Fruit fly (Drosophila melanogaster) whole organism, embryonic: ENCODE results near the gene CG14277.

Source experiments
- BEAF-32 ChIP-seq: fragments of 200-800 bp; sonication (Bioruptor generic); optimal IDR thresholded peaks from 3 replicates; lab custom pipeline; 2017; ENCODE audit warnings: missing biosample characterization, missing genetic modification characterization, mild to moderate bottlenecking, moderate library complexity, missing genetic modification reagents
- Bgb ChIP-seq: fragments of 200-800 bp; sonication (Bioruptor generic); IDR thresholded peaks from 2 replicates; pipeline ENCODE4 v1.3.6; 2022; ENCODE audit warnings: missing biosample characterization, missing genetic modification characterization; ENCODE audit not compliant: partially characterized antibody
- BtbVII ChIP-seq: fragments of 200-800 bp; sonication (Bioruptor generic); optimal IDR thresholded peaks from 3 replicates; lab custom pipeline; 2017; ENCODE audit warnings: missing biosample characterization, mild to moderate bottlenecking, missing genetic modification characterization
- CG12391 ChIP-seq: fragments of 200-800 bp; sonication (Bioruptor generic); optimal IDR thresholded peaks from 3 replicates; lab custom pipeline; 2018; ENCODE audit warnings: missing biosample characterization, mild to moderate bottlenecking, missing genetic modification characterization, moderate library complexity
- CG12659 ChIP-seq: fragments of 200-800 bp; sonication (Bioruptor generic); optimal IDR thresholded peaks from 3 replicates; lab custom pipeline; 2017; ENCODE audit warnings: mild to moderate bottlenecking, missing biosample characterization, missing genetic modification reagents, missing genetic modification characterization
- CG13287 ChIP-seq: fragments of 200-800 bp; sonication (Bioruptor generic); IDR thresholded peaks from 2 replicates; pipeline ENCODE4 v1.3.6; 2022; ENCODE audit warnings: missing biosample characterization, missing genetic modification characterization; ENCODE audit not compliant: partially characterized antibody
- CG13775 ChIP-seq: fragments of 200-800 bp; sonication (Bioruptor generic); optimal IDR thresholded peaks from 3 replicates; lab custom pipeline; 2017; ENCODE audit warnings: missing biosample characterization, mild to moderate bottlenecking, missing genetic modification characterization
- CG14860 ChIP-seq: fragments of 200-800 bp; sonication (Bioruptor generic); IDR thresholded peaks from 3 replicates; pipeline ENCODE4 v1.3.6; 2022; ENCODE audit warnings: missing biosample characterization, missing genetic modification characterization; ENCODE audit not compliant: partially characterized antibody
- CG15514 ChIP-seq: fragments of 200-800 bp; sonication (Bioruptor generic); optimal IDR thresholded peaks from 3 replicates; lab custom pipeline; 2017; ENCODE audit warnings: missing biosample characterization, missing genetic modification characterization, mild to moderate bottlenecking, moderate library complexity, missing genetic modification reagents
- CG16813 ChIP-seq: fragments of 200-800 bp; sonication (Bioruptor generic); IDR thresholded peaks from 3 replicates; pipeline ENCODE4 v1.3.6; 2022; ENCODE audit warnings: missing biosample characterization, missing genetic modification characterization; ENCODE audit not compliant: partially characterized antibody
- CG16815 ChIP-seq: fragments of 200-800 bp; sonication (Bioruptor generic); optimal IDR thresholded peaks from 3 replicates; lab custom pipeline; 2017; ENCODE audit warnings: missing biosample characterization, mild to moderate bottlenecking, missing genetic modification characterization
- CG18619 ChIP-seq: fragments of 200-800 bp; sonication (Bioruptor generic); optimal IDR thresholded peaks from 3 replicates; lab custom pipeline; 2017; ENCODE audit warnings: missing biosample characterization, mild to moderate bottlenecking, missing genetic modification characterization
- CG2129 ChIP-seq: fragments of 200-800 bp; sonication (Bioruptor generic); IDR thresholded peaks from 2 replicates; pipeline ENCODE4 v1.3.6; 2022; ENCODE audit warnings: missing biosample characterization, missing genetic modification characterization; ENCODE audit not compliant: partially characterized antibody
- CG3281 ChIP-seq: fragments of 200-800 bp; sonication (Bioruptor generic); optimal IDR thresholded peaks from 3 replicates; lab custom pipeline; 2017; ENCODE audit warnings: missing biosample characterization, mild to moderate bottlenecking, missing genetic modification characterization
- CG42726 ChIP-seq: fragments of 200-800 bp; sonication (Bioruptor generic); IDR thresholded peaks from 2 replicates; pipeline ENCODE4 v1.3.6; 2022; ENCODE audit warnings: missing biosample characterization, missing genetic modification characterization; ENCODE audit not compliant: partially characterized antibody
- CG6791 ChIP-seq: fragments of 200-800 bp; sonication (Bioruptor generic); IDR thresholded peaks from 3 replicates; pipeline ENCODE4 v1.3.6; 2022; ENCODE audit warnings: missing biosample characterization, missing genetic modification characterization; ENCODE audit not compliant: partially characterized antibody
- CG8290 ChIP-seq, 3 experiments: fragments of 200-800 bp; sonication (Bioruptor generic); optimal IDR thresholded peaks; 2 replicates each; lab custom pipeline; 2016 to 2019; ENCODE audit warnings: missing biosample characterization in 3 of 3, missing genetic modification characterization in 3 of 3, mild to moderate bottlenecking in 2 of 3, moderate library complexity in 1 of 3
- CG9817 ChIP-seq: fragments of 200-800 bp; sonication (Bioruptor generic); optimal IDR thresholded peaks from 2 replicates; lab custom pipeline; 2018; ENCODE audit warnings: missing biosample characterization, mild to moderate bottlenecking, missing genetic modification characterization, moderate library complexity
- Dad ChIP-seq: fragments of 200-800 bp; sonication (Bioruptor generic); optimal IDR thresholded peaks from 3 replicates; lab custom pipeline; 2016; ENCODE audit warnings: missing biosample characterization, missing genetic modification characterization
- Dbx ChIP-seq: fragments of 200-800 bp; sonication (Bioruptor generic); IDR thresholded peaks from 3 replicates; pipeline ENCODE4 v1.3.6; 2022; ENCODE audit warnings: missing biosample characterization, missing genetic modification characterization
- Deaf1 ChIP-seq: fragments of 200-800 bp; optimal IDR thresholded peaks from 3 replicates; lab custom pipeline; 2019; ENCODE audit warnings: missing biosample characterization, mild to moderate bottlenecking, missing genetic modification characterization, moderate library complexity
- Dll ChIP-seq: fragments of 200-800 bp; sonication (Bioruptor generic); IDR thresholded peaks from 4 replicates; pipeline ENCODE4 v1.3.6; 2022; ENCODE audit warnings: missing biosample characterization, missing genetic modification characterization; ENCODE audit not compliant: partially characterized antibody
- Doc3 ChIP-seq: fragments of 200-800 bp; sonication (Bioruptor generic); IDR thresholded peaks from 3 replicates; pipeline ENCODE4 v1.3.6; 2022; ENCODE audit warnings: missing biosample characterization, missing genetic modification characterization; ENCODE audit not compliant: partially characterized antibody
- Ets97D ChIP-seq: fragments of 200-800 bp; sonication (Bioruptor generic); optimal IDR thresholded peaks from 3 replicates; lab custom pipeline; 2016; ENCODE audit warnings: missing biosample characterization, missing genetic modification characterization
- Jarid2 ChIP-seq: fragments of 200-800 bp; sonication (Bioruptor generic); optimal IDR thresholded peaks from 3 replicates; lab custom pipeline; 2017; ENCODE audit warnings: mild to moderate bottlenecking, missing biosample characterization, missing genetic modification reagents, missing genetic modification characterization
- Lhr ChIP-seq: fragments of 200-800 bp; sonication (Bioruptor generic); optimal IDR thresholded peaks from 3 replicates; lab custom pipeline; 2017; ENCODE audit warnings: mild to moderate bottlenecking, missing biosample characterization, missing genetic modification reagents, missing genetic modification characterization
- Scr ChIP-seq: fragments of 200-800 bp; sonication (Bioruptor generic); IDR thresholded peaks from 2 replicates; pipeline ENCODE4 v1.3.6; 2022; ENCODE audit warnings: missing biosample characterization, missing genetic modification characterization; ENCODE audit not compliant: partially characterized antibody
- Sox100B ChIP-seq: fragments of 200-800 bp; sonication (Bioruptor generic); optimal IDR thresholded peaks from 3 replicates; lab custom pipeline; 2018; ENCODE audit warnings: missing biosample characterization, mild to moderate bottlenecking, missing genetic modification characterization
- Stat92E ChIP-seq, 3 experiments: fragments of >200 bp in 2 of 3; fragments of 200-800 bp in 1 of 3; sonication (Bioruptor generic) in 1 of 3; optimal IDR thresholded peaks; 2 replicates each; lab custom pipeline; 2017 to 2019; ENCODE audit warnings: missing biosample characterization in 3 of 3, missing genetic modification characterization in 3 of 3, mild to moderate bottlenecking in 1 of 3, moderate library complexity in 1 of 3
- amos ChIP-seq: fragments of 200-800 bp; sonication (Bioruptor generic); IDR thresholded peaks from 2 replicates; pipeline ENCODE4 v1.3.6; 2022; ENCODE audit warnings: missing biosample characterization, missing genetic modification characterization; ENCODE audit not compliant: partially characterized antibody
- chinmo ChIP-seq: fragments of 200-800 bp; sonication (Bioruptor generic); IDR thresholded peaks from 4 replicates; pipeline ENCODE4 v1.3.6; 2022; ENCODE audit warnings: missing biosample characterization, missing genetic modification characterization; ENCODE audit not compliant: partially characterized antibody
- dan ChIP-seq: fragments of 200-800 bp; sonication (Bioruptor generic); IDR thresholded peaks from 2 replicates; pipeline ENCODE4 v1.3.6; 2022; ENCODE audit warnings: missing biosample characterization, missing genetic modification characterization
- ken ChIP-seq: fragments of 200-800 bp; sonication (Bioruptor generic); IDR thresholded peaks from 3 replicates; pipeline ENCODE4 v1.3.6; 2022; ENCODE audit warnings: missing biosample characterization, missing genetic modification characterization
- knrl ChIP-seq: fragments of 200-800 bp; sonication (Bioruptor generic); IDR thresholded peaks from 3 replicates; pipeline ENCODE4 v1.3.6; 2022; ENCODE audit warnings: missing biosample characterization, missing genetic modification characterization; ENCODE audit not compliant: partially characterized antibody
- lbe ChIP-seq: fragments of 200-800 bp; sonication (Bioruptor generic); optimal IDR thresholded peaks from 2 replicates; lab custom pipeline; 2016; ENCODE audit warnings: missing biosample characterization, mild to moderate bottlenecking, missing genetic modification characterization
- lilli ChIP-seq: fragments of 200-800 bp; sonication (Bioruptor generic); optimal IDR thresholded peaks from 3 replicates; lab custom pipeline; 2016; ENCODE audit warnings: missing biosample characterization, missing genetic modification characterization
- mld ChIP-seq: fragments of 200-800 bp; sonication (Bioruptor generic); IDR thresholded peaks from 3 replicates; pipeline ENCODE4 v1.3.6; 2022; ENCODE audit warnings: missing biosample characterization, missing genetic modification characterization; ENCODE audit not compliant: partially characterized antibody
- pum ChIP-seq: fragments of 200-800 bp; sonication (Bioruptor generic); optimal IDR thresholded peaks from 2 replicates; lab custom pipeline; 2016; ENCODE audit warnings: missing biosample characterization, missing genetic modification characterization
- so ChIP-seq: fragments of 200-800 bp; sonication (Bioruptor generic); IDR thresholded peaks from 3 replicates; pipeline ENCODE4 v1.3.6; 2022; ENCODE audit warnings: missing biosample characterization, missing genetic modification characterization
- stc ChIP-seq: fragments of 200-800 bp; sonication (Bioruptor generic); IDR thresholded peaks from 2 replicates; pipeline ENCODE4 v1.3.6; 2022; ENCODE audit warnings: missing biosample characterization, missing genetic modification characterization
- stwl ChIP-seq: fragments of 200-800 bp; sonication (Bioruptor generic); optimal IDR thresholded peaks from 3 replicates; lab custom pipeline; 2018; ENCODE audit warnings: missing biosample characterization, mild to moderate bottlenecking, missing genetic modification characterization, moderate library complexity
- tna ChIP-seq: fragments of 200-800 bp; sonication (Bioruptor generic); IDR thresholded peaks from 2 replicates; pipeline ENCODE4 v1.3.6; 2022; ENCODE audit warnings: missing biosample characterization, missing genetic modification characterization; ENCODE audit not compliant: partially characterized antibody
- ttk ChIP-seq: fragments of 200-800 bp; sonication (Bioruptor generic); IDR thresholded peaks from 2 replicates; pipeline ENCODE4 v2.1.2; 2022; ENCODE audit warnings: missing biosample characterization, missing genetic modification characterization
- unc-4 ChIP-seq: fragments of 200-800 bp; sonication (Bioruptor generic); IDR thresholded peaks from 2 replicates; pipeline ENCODE4 v1.3.6; 2022; ENCODE audit warnings: missing biosample characterization, missing genetic modification characterization; ENCODE audit not compliant: partially characterized antibody
- vnd ChIP-seq: fragments of 200-800 bp; sonication (Bioruptor generic); IDR thresholded peaks from 3 replicates; pipeline ENCODE4 v1.3.6; 2022; ENCODE audit warnings: missing biosample characterization, missing genetic modification characterization; ENCODE audit not compliant: partially characterized antibody
- vvl ChIP-seq: fragments of 200-800 bp; sonication (Bioruptor generic); IDR thresholded peaks from 2 replicates; pipeline ENCODE4 v1.3.6; 2022; ENCODE audit warnings: missing biosample characterization, missing genetic modification characterization

CG14277 gene

dm6 chr2L:8239712-8240245 lies 2.5 kb upstream of the CG14277 start, which contains the start of gene Pvr (continued):
- no peak for TF ChIP-seq dan (GFP tag; lab: Robert Waterston, UW)
- TF ChIP-seq tna, result peak; percentile 89
- peak; percentile 17 for TF ChIP-seq CG13775 (GFP tag; lab: Kevin White, UChicago)
- TF ChIP-seq stc, result peak; percentile 15; the same call in 1 of the 2 replicates
- TF ChIP-seq CG14860 (GFP tag; lab: Robert Waterston, UW), result peak; percentile 94
- peak; percentile 22; the same call in 1 of the 3 replicates for TF ChIP-seq Dbx (GFP tag; lab: Robert Waterston, UW)
- TF ChIP-seq stwl (tag; lab: Kevin White, UChicago), result peak; percentile 94
- peak; percentile 90 for TF ChIP-seq CG42726 (GFP tag; lab: Robert Waterston, UW)
- TF ChIP-seq CG2129 (GFP tag; lab: Robert Waterston, UW), result peak; percentile 75
- peak; percentile 68; the same call in 1 of the 3 replicates for TF ChIP-seq so
- TF ChIP-seq Sox100B, result no peak
- 0 out of 3 replicates have a peak, but pooled peaks have one; percentile 8 for TF ChIP-seq ken (GFP tag; lab: Robert Waterston, UW)
- TF ChIP-seq vnd, result peak; percentile 89
- TF ChIP-seq lilli (GFP tag; lab: Kevin White, UChicago), result peak; percentile 24
- TF ChIP-seq amos, result peak; percentile 94; the same call in 1 of the 2 replicates
- TF ChIP-seq lbe (GFP tag; lab: Kevin White, UChicago), result peak; percentile 32
- TF ChIP-seq ttk, result no peak
- TF ChIP-seq Doc3 (GFP tag; lab: Robert Waterston, UW), result peak; percentile 97
- peak; percentile 71 for TF ChIP-seq CG15514 (GFP tag; lab: Kevin White, UChicago)
- TF ChIP-seq Lhr (GFP tag; lab: Kevin White, UChicago), result peak; percentile 74
- TF ChIP-seq Deaf1 (tag; lab: Kevin White, UChicago), result no peak
- TF ChIP-seq vvl (GFP tag; lab: Robert Waterston, UW), result peak; percentile 31; the same call in 1 of the 2 replicates
- peak; percentile 3 for TF ChIP-seq CG3281 (GFP tag; lab: Kevin White, UChicago)
- TF ChIP-seq CG9817 (tag; lab: Kevin White, UChicago), result no peak
- peak; percentile 94 for TF ChIP-seq chinmo (GFP tag; lab: Robert Waterston, UW)
- no peak for TF ChIP-seq CG18619
- peak; percentile 93 for TF ChIP-seq Scr (GFP tag; lab: Robert Waterston, UW)
- peak; percentile 95 for TF ChIP-seq BEAF-32 (GFP tag; lab: Kevin White, UChicago)
- peak; percentile 97 for TF ChIP-seq Dll (GFP tag; lab: Robert Waterston, UW)
- TF ChIP-seq BtbVII (GFP tag; lab: Kevin White, UChicago), result peak; percentile 18
- TF ChIP-seq knrl (GFP tag; lab: Robert Waterston, UW), result peak; percentile 94
- TF ChIP-seq Ets97D, result peak; percentile 71
- peak in 1 of 3 experiments; percentile 59 for TF ChIP-seq Stat92E (GFP tag; optimal IDR thresholded peaks at IDR 0.05; lab: Kevin White, UChicago)
- peak; percentile 82 for TF ChIP-seq mld (GFP tag; lab: Robert Waterston, UW)
- peak; percentile 55 for TF ChIP-seq CG12659
- no peak for TF ChIP-seq pum (GFP tag; lab: Kevin White, UChicago)
- peak; percentile 95 for TF ChIP-seq CG6791 (GFP tag; lab: Robert Waterston, UW)
- peak; percentile 2 for TF ChIP-seq CG12391 (tag; lab: Kevin White, UChicago)
- peak; percentile 90 for TF ChIP-seq CG16813 (GFP tag; lab: Robert Waterston, UW)
- peak; percentile 94 for TF ChIP-seq unc-4
- peak; percentile 88 for TF ChIP-seq Jarid2 (GFP tag; lab: Kevin White, UChicago)
- TF ChIP-seq CG8290 (GFP tag; optimal IDR thresholded peaks at IDR 0.05; lab: Kevin White, UChicago), result peak; percentile 21
- no peak for TF ChIP-seq CG8290 (tag; optimal IDR thresholded peaks at IDR 0.05; lab: Kevin White, UChicago)
- peak; percentile 97 for TF ChIP-seq Bgb (GFP tag; lab: Robert Waterston, UW)
- no peak for TF ChIP-seq CG16815 (GFP tag; lab: Kevin White, UChicago)
- TF ChIP-seq CG13287, result peak; percentile 96
- TF ChIP-seq Dad (GFP tag; lab: Kevin White, UChicago), result peak; percentile 23
